Worm (Caenorhabditis elegans): ENCODE results near the gene hbl-1.

hbl-1 gene

DNA sequence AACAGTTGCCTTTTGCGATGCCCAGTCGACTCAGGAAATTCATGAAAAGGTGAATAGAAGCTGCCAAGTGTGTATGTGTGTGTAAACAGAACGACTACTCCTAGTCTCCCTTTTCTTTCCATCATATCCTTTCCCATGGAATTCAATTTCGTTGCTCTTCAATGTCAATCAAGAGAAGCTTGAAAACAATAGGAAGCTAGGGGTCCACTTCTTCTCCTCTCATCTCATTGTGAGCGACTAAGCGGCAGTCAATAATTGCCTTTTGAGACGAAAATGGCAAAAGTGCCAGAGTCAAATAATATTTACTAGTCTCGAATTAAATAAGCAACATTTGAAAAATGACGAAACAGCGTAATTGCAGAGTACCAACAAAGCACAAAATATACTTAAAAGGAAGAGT is 47.7 kb downstream of the hbl-1 start (continued):
- TF ChIP-seq K12H6.12 (tag; optimal IDR thresholded peaks at IDR 0.05) (no peak), ama-1 (optimal IDR thresholded peaks at IDR 0.05) (no peak), ama-1 (GFP tag; optimal IDR thresholded peaks at IDR 0.05) (no peak), C17E4.6 (GFP tag; IDR thresholded peaks at IDR 0.05) (no peak), F33H1.4 (GFP tag; IDR thresholded peaks at IDR 0.05) (no peak), snpc-3.4 (tag; optimal IDR thresholded peaks at IDR 0.05) (no peak), egrh-3 (GFP tag; IDR thresholded peaks at IDR 0.05) (no peak)

DNA sequence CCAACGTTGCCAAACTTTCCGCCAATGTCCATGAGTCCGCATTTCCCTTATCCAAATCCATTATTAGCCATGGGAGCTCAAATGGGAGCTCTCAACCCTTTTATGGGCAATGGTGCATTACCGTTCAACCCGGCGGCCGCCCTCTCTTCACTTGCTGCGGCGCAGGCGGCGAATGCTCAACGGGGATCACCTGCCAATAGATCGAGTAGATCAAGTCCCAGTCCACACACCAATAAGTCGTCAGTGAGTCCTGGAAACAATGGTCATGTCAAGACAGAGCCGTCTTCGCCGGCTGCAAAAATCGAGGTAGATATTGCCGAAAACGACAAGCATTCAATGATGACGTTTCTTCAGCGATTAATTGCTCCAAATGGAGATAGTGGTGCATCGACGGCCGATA is 50.2 kb downstream of the hbl-1 start:
- TF ChIP-seq snpc-3.4 (tag; optimal IDR thresholded peaks at IDR 0.05), result no peak
- 0 out of 2 replicates have a peak, but pooled peaks have one; percentile 67 for TF ChIP-seq cebp-2 (GFP tag; IDR thresholded peaks at IDR 0.05)
- TF ChIP-seq zfh-2 (GFP tag; conservative IDR thresholded peaks at IDR 0.05), result peak; percentile 56
- TF ChIP-seq F55B11.4 (tag; optimal IDR thresholded peaks at IDR 0.05; ENCODE audit: borderline replicate concordance, insufficient read depth), result no peak
- no peak for TF ChIP-seq hmg-1.2 (GFP tag; IDR thresholded peaks at IDR 0.05)
- TF ChIP-seq ztf-25 (GFP tag; IDR thresholded peaks at IDR 0.05), result 0 out of 2 replicates have a peak, but pooled peaks have one; percentile 10

DNA sequence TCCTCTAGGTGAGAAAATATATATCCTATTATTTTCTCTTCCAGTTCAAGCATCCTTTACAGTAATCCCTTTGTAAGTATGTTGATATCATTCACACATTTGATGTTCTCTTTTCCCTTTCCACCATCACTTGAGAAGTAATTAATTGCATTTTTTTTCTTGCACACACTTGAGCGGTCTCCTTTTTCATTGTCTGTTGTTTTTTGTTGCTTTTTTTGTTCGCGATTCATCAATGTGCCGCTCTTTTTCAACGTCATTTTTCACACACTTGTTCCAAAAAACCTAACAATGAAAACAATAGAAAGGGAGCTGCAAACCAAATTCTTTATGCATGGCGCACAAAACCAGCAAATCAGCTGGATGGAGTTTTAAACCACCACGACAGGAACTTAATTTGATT is 53.6 kb downstream of the hbl-1 start, which contains the start of gene F49E10.4:
Gene F49E10.4, plus strand, starts transcription at position 301 of the 400 bp plus-strand sequence.
- peak; percentile 35 for TF ChIP-seq ceh-27 (GFP tag; optimal IDR thresholded peaks at IDR 0.05)
- no peak for TF ChIP-seq efl-1 (GFP tag; optimal IDR thresholded peaks at IDR 0.05)

DNA sequence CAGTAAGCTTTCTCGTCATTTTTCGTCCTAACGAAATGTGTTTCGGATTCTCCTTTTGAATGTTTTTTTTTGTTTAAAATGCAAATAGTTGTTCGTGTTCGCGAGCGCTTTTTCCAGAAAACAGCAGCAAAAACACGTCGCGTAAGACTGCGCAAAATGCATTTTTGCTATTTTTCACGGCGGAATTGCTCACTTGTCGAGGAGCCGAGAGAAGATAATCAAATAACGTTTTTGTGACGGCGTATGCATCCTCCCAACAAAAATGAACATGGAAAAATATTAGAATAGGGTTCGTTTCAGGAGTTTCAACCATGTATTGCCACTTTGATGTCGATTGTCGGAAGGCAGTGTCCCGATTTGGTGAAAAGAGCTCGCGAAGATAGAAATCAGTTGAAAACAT is 55.1 kb downstream of the hbl-1 start:
- no peak for TF ChIP-seq hsf-1 (GFP tag; IDR thresholded peaks at IDR 0.05)
- no peak for TF ChIP-seq K11D2.4 (GFP tag; IDR thresholded peaks at IDR 0.05)
- no peak for TF ChIP-seq gei-17 (GFP tag; optimal IDR thresholded peaks at IDR 0.05)
- TF ChIP-seq lin-26 (GFP tag; IDR thresholded peaks at IDR 0.05), result no peak
- no peak for TF ChIP-seq lsy-27 (tag; optimal IDR thresholded peaks at IDR 0.05; ENCODE audit: borderline replicate concordance, insufficient read depth)
- TF ChIP-seq T07F8.4 (tag; optimal IDR thresholded peaks at IDR 0.05), result no peak

Data from whole organism, young adult.